Fruit fly (Drosophila melanogaster): ENCODE measurements around the gene TBC1D5.
A peak's percentile ranks its signal among the peaks of the same experiment; 100 is the strongest.

TBC1D5 gene

DNA sequence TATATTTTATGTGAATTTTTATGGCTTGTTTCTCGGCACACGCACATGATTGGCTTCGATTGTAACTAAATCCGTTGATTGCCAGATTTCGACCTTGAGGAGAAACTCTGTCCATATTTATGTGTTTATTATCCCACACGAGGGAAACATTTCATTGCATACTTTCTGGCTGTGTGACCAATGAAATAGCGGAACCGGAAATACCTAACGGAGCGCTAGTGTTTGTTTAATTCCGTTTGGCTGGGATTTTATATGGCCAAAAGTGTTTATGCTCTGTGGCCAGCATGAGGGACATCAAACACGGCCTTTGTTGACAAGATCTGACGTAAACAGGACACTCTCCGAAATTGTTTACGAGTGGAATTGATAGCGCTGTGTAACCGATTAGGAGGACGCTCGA lies 48.1 kb upstream of the TBC1D5 start (continued):
- TF ChIP-seq Ssrp (tag; optimal IDR thresholded peaks at IDR 0.05) (no peak), CG6272 (GFP tag; IDR thresholded peaks at IDR 0.05) (no peak), Max (GFP tag; optimal IDR thresholded peaks at IDR 0.05) (no peak), az2 (GFP tag; optimal IDR thresholded peaks at IDR 0.05) (no peak), CG7372 (GFP tag; IDR thresholded peaks at IDR 0.05) (no peak), CG13775 (GFP tag; optimal IDR thresholded peaks at IDR 0.05) (peak; percentile 16), CG4854 (GFP tag; optimal IDR thresholded peaks at IDR 0.05) (no peak), Tbp (GFP tag; optimal IDR thresholded peaks at IDR 0.05) (no peak), abd-A (tag; optimal IDR thresholded peaks at IDR 0.05) (no peak), nmo (GFP tag; optimal IDR thresholded peaks at IDR 0.05) (peak; percentile 15), CG6765 (GFP tag; optimal IDR thresholded peaks at IDR 0.05) (no peak), CG10979 (tag; optimal IDR thresholded peaks at IDR 0.05) (no peak), CG10274 (GFP tag; optimal IDR thresholded peaks at IDR 0.05) (no peak), Oaz (GFP tag; IDR thresholded peaks at IDR 0.05) (0 out of 2 replicates have a peak, but pooled peaks have one; percentile 20), CG17568 (GFP tag; optimal IDR thresholded peaks at IDR 0.05) (no peak), PHDP (tag; optimal IDR thresholded peaks at IDR 0.05) (peak; percentile 52), dmrt99B (tag; optimal IDR thresholded peaks at IDR 0.05) (no peak), CG10959 (GFP tag; IDR thresholded peaks at IDR 0.05) (no peak), CG3407 (GFP tag; optimal IDR thresholded peaks at IDR 0.05) (no peak), Atf3 (GFP tag; optimal IDR thresholded peaks at IDR 0.05) (no peak)

DNA sequence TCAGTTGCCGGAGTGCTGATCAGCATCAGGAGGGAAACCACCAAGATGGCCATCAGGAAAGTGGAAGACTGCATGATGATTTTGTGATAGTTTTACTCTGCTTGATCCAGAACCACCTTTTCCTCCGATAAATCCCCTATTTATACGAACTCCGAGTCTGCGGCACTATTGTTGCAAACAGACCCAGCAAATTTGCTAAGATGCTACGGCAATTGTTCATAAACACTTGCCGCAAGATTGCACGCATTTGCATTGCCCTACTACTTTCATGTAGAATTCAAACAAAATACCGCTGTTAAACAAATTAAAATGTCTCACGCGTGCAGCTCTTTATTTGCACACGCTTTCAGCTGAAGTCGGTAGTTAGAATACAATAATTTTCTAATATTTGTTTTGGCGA lies 47.4 kb upstream of the TBC1D5 start, which contains the start of gene CG45080:
Gene CG45080, minus strand, starts transcription at position 101 of the 400 bp plus-strand sequence.
- TF ChIP-seq inv (GFP tag; IDR thresholded peaks at IDR 0.05; ENCODE audit: partially characterized antibody) (no peak), CG11456 (GFP tag; IDR thresholded peaks at IDR 0.05) (0 out of 3 replicates have a peak, but pooled peaks have one; percentile 13), sr (GFP tag; IDR thresholded peaks at IDR 0.05) (no peak), CG11093 (GFP tag; IDR thresholded peaks at IDR 0.05) (no peak), fru (optimal IDR thresholded peaks at IDR 0.05) (no peak), CG4730 (GFP tag; IDR thresholded peaks at IDR 0.05) (no peak), TFAM (GFP tag; optimal IDR thresholded peaks at IDR 0.05) (no peak)

DNA sequence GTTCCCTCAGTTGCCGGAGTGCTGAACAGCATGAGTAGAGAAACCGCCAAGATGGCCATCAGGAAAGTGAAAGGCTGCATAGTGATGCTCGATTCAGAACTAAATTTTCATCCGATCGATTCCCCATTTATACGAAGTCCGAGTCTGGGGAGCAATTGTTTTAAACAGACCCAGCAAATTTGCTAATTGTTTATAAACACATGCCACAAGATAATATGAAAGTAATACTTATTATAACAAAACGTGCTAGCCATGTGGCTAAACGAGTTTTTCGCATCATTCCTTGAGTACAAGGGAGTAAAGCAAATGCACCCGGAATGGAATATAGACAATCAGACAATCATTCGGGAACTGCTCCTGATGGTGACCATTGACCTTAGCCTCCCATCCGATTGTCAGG lies 41.3 kb upstream of the TBC1D5 start, which contains the start of gene CG44142:
Gene CG44142, minus strand, starts transcription at position 101 of the 400 bp plus-strand sequence.
- TF ChIP-seq bcd (GFP tag; optimal IDR thresholded peaks at IDR 0.05) (no peak), dm (GFP tag; optimal IDR thresholded peaks at IDR 0.05) (no peak), CG17802 (tag; optimal IDR thresholded peaks at IDR 0.05) (no peak), CG17186 (GFP tag; optimal IDR thresholded peaks at IDR 0.05) (no peak), gsb-n (tag; optimal IDR thresholded peaks at IDR 0.05) (no peak), z (GFP tag; IDR thresholded peaks at IDR 0.05) (no peak), CG6791 (GFP tag; IDR thresholded peaks at IDR 0.05; ENCODE audit: partially characterized antibody) (no peak), D19B (GFP tag; optimal IDR thresholded peaks at IDR 0.05) (no peak), Sry-δ (GFP tag; optimal IDR thresholded peaks at IDR 0.05) (no peak), CG30431 (GFP tag; optimal IDR thresholded peaks at IDR 0.05) (no peak), otp (GFP tag; IDR thresholded peaks at IDR 0.05) (no peak), CG33557 (GFP tag; optimal IDR thresholded peaks at IDR 0.05) (no peak), lbe (GFP tag; optimal IDR thresholded peaks at IDR 0.05) (no peak), unc-4 (GFP tag; IDR thresholded peaks at IDR 0.05; ENCODE audit: partially characterized antibody) (no peak), CG4360 (GFP tag; IDR thresholded peaks at IDR 0.05) (no peak), Nf-YC (tag; optimal IDR thresholded peaks at IDR 0.05) (no peak)

All from whole organism, embryonic.